Fruit fly (Drosophila melanogaster): ENCODE results near the gene Samuel.

Samuel gene

DNA sequence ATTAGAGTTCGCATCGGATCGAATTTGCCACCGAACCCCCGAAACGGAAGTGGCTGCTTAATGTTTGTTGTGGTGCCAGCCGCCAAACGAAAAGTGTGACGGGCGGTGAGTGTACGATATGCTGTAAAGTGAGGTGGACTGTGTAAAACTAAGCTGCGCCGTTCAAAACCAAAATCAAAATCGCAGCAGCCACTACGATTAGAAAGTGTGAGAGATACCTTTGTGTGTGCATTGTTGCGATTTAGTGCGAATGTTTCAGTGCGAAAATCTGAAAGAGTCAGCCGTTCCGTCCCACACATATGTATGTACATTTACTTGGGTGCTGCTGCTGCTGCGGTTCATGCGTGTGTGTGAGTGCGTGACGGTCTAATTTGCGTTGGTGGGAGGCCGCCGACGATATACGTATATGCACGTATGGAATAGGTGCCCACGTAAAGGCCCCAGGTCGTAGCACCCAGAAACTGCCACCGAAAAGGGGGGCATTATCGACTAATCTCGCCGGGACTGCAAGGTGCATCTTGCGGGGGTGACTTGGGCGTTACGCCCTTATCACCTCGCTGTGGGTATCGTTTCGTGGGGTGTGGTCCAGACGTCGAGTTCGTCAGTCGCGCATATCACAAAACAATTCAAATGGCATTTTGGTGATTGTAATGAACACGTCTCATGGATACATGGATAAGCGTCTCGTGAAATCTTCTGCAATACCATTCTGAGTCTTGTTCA is 89.8 kb downstream of the Samuel start (continued):
- TF ChIP-seq HmgZ (tag; optimal IDR thresholded peaks at IDR 0.05) (peak; percentile 27), gt (GFP tag; IDR thresholded peaks at IDR 0.05) (no peak), cg (GFP tag; optimal IDR thresholded peaks at IDR 0.05) (peak; percentile 90), Myb (GFP tag; optimal IDR thresholded peaks at IDR 0.05) (peak; percentile 5), CrebB (tag; optimal IDR thresholded peaks at IDR 0.05) (peak; percentile 0), dati (GFP tag; IDR thresholded peaks at IDR 0.05) (no peak), Meics (GFP tag; optimal IDR thresholded peaks at IDR 0.05) (no peak), sr (GFP tag; IDR thresholded peaks at IDR 0.05) (peak; percentile 91), CG9932 (GFP tag; IDR thresholded peaks at IDR 0.05) (no peak), chinmo (GFP tag; IDR thresholded peaks at IDR 0.05; ENCODE audit: partially characterized antibody) (0 out of 4 replicates have a peak, but pooled peaks have one; percentile 40), CG10462 (GFP tag; optimal IDR thresholded peaks at IDR 0.05) (no peak), unc-4 (GFP tag; IDR thresholded peaks at IDR 0.05; ENCODE audit: partially characterized antibody) (peak; percentile 31; the same call in 1 of the 2 replicates), Dll (GFP tag; IDR thresholded peaks at IDR 0.05; ENCODE audit: partially characterized antibody) (peak; percentile 51; the same call in 2 of the 4 replicates), Adf1 (GFP tag; IDR thresholded peaks at IDR 0.05) (peak; percentile 51; the same call in 1 of the 2 replicates), rib (GFP tag; IDR thresholded peaks at IDR 0.05) (0 out of 2 replicates have a peak, but pooled peaks have one; percentile 18)

- TF ChIP-seq Dref (GFP tag; IDR thresholded peaks at IDR 0.05) (peak; percentile 56), CG18262 (tag; optimal IDR thresholded peaks at IDR 0.05) (peak; percentile 11), CG6683 (GFP tag; optimal IDR thresholded peaks at IDR 0.05) (no peak), YL-1 (GFP tag; optimal IDR thresholded peaks at IDR 0.05) (peak; percentile 79), ato (GFP tag; IDR thresholded peaks at IDR 0.05; ENCODE audit: partially characterized antibody) (no peak), nmo (GFP tag; optimal IDR thresholded peaks at IDR 0.05) (peak; percentile 32), ftz-f1 (GFP tag; optimal IDR thresholded peaks at IDR 0.05) (peak; percentile 31), kay (GFP tag; optimal IDR thresholded peaks at IDR 0.05) (no peak), CG13775 (GFP tag; optimal IDR thresholded peaks at IDR 0.05) (peak; percentile 21), CG17361 (GFP tag; IDR thresholded peaks at IDR 0.05) (peak; percentile 49; the same call in 2 of the 3 replicates), MBD-R2 (GFP tag; IDR thresholded peaks at IDR 0.05) (peak; percentile 46), CG7839 (tag; optimal IDR thresholded peaks at IDR 0.05) (no peak), Myb (GFP tag; optimal IDR thresholded peaks at IDR 0.05) (peak; percentile 11), CG3281 (GFP tag; optimal IDR thresholded peaks at IDR 0.05) (peak; percentile 98), Elba2 (GFP tag; optimal IDR thresholded peaks at IDR 0.05) (peak; percentile 50), CG8924 (tag; optimal IDR thresholded peaks at IDR 0.05) (peak; percentile 29), CG16813 (GFP tag; IDR thresholded peaks at IDR 0.05; ENCODE audit: partially characterized antibody) (no peak), CG17829 (tag; optimal IDR thresholded peaks at IDR 0.05) (peak; percentile 22), CG2116 (GFP tag; optimal IDR thresholded peaks at IDR 0.05) (peak; percentile 48), BEAF-32 (GFP tag; optimal IDR thresholded peaks at IDR 0.05) (peak; percentile 14), CG2712 (tag; optimal IDR thresholded peaks at IDR 0.05) (peak; percentile 32), phol (tag; optimal IDR thresholded peaks at IDR 0.05) (peak; percentile 31), gfzf (GFP tag; optimal IDR thresholded peaks at IDR 0.05) (peak; percentile 58), row (GFP tag; IDR thresholded peaks at IDR 0.05) (peak; percentile 51; the same call in 1 of the 3 replicates), CG9797 (GFP tag; optimal IDR thresholded peaks at IDR 0.05) (peak; percentile 52), CG12391 (tag; optimal IDR thresholded peaks at IDR 0.05) (peak; percentile 44), CG8388 (GFP tag; optimal IDR thresholded peaks at IDR 0.05) (peak; percentile 16), grn (GFP tag; optimal IDR thresholded peaks at IDR 0.05) (no peak), MESR4 (GFP tag; optimal IDR thresholded peaks at IDR 0.05) (peak; percentile 94), chn (GFP tag; optimal IDR thresholded peaks at IDR 0.05) (no peak), Pdp1 (GFP tag; optimal IDR thresholded peaks at IDR 0.05) (peak in 1 of 2 experiments; percentile 98)
These were observed 90.5 kb downstream of the Samuel start, which contains the start of the genes ATPsynG and SCAR for dm6 chr2L:10976046-10976863. Gene ATPsynG (minus strand): TSS chr2L:10976399. Gene SCAR (plus strand): TSS chr2L:10976772.

Measured in whole organism, embryonic.